Fruit fly (Drosophila melanogaster) S2 (cell line): ENCODE measurements around the gene HP1b.
"Not testable (repeated sequence)": the region's sequence is repeated elsewhere in the genome, so short reads cannot be mapped to it uniquely, and the experiment has no call there.

Source experiments
- CG8478 ChIP-seq: fragments of >200 bp; optimal IDR thresholded peaks from 2 replicates; lab custom pipeline; 2018
- CTCF ChIP-seq, 2 experiments: fragments of >200 bp; optimal IDR thresholded peaks; 2 replicates each; lab custom pipeline; 2018

The HP1b gene

dm6 chrX:9061299-9061698, 19.6 kb upstream of the HP1b start:
- TF ChIP-seq CG8478 (lab: Kevin White, UChicago) (no peak), CTCF (optimal IDR thresholded peaks at IDR 0.05; lab: Kevin White, UChicago) (no peak)

- TF ChIP-seq CG8478 (lab: Kevin White, UChicago) = no peak
- no peak for TF ChIP-seq CTCF (optimal IDR thresholded peaks at IDR 0.05; lab: Kevin White, UChicago)
These were observed 18.2 kb upstream of the HP1b start for dm6 chrX:9062665-9063064.

- TF ChIP-seq CTCF (optimal IDR thresholded peaks at IDR 0.05; lab: Kevin White, UChicago) = no peak
- TF ChIP-seq CG8478 (lab: Kevin White, UChicago) = no peak
These were observed 17.4 kb upstream of the HP1b start for dm6 chrX:9063425-9063824.

- TF ChIP-seq CG8478 (lab: Kevin White, UChicago) (no peak), CTCF (optimal IDR thresholded peaks at IDR 0.05; lab: Kevin White, UChicago) (no peak)
These were observed 16.8 kb upstream of the HP1b start for dm6 chrX:9064029-9064428.

- TF ChIP-seq CTCF (optimal IDR thresholded peaks at IDR 0.05; lab: Kevin White, UChicago) = no peak
- no peak for TF ChIP-seq CG8478 (lab: Kevin White, UChicago)
These were observed 13.9 kb upstream of the HP1b start for dm6 chrX:9066802-9067489.

dm6 chrX:9067754-9068477, 12.9 kb upstream of the HP1b start, which contains the start of gene CG15365:
Gene CG15365, minus strand, starts transcription at chrX:9067983.
- no peak for TF ChIP-seq CTCF (optimal IDR thresholded peaks at IDR 0.05; lab: Kevin White, UChicago)
- TF ChIP-seq CG8478 (lab: Kevin White, UChicago) = no peak

dm6 chrX:9068822-9069221, 12.0 kb upstream of the HP1b start:
- TF ChIP-seq CG8478 (lab: Kevin White, UChicago) (no peak), CTCF (optimal IDR thresholded peaks at IDR 0.05; lab: Kevin White, UChicago) (no peak)

dm6 chrX:9071308-9071707, 9.6 kb upstream of the HP1b start, which contains the start of gene CG10970:
Gene CG10970, minus strand, starts transcription at chrX:9071408.
- TF ChIP-seq CTCF (optimal IDR thresholded peaks at IDR 0.05; lab: Kevin White, UChicago) (no peak), CG8478 (lab: Kevin White, UChicago) (no peak)

- no peak for TF ChIP-seq CG8478 (lab: Kevin White, UChicago)
- TF ChIP-seq CTCF (optimal IDR thresholded peaks at IDR 0.05; lab: Kevin White, UChicago) = no peak
These were observed 6.8 kb upstream of the HP1b start for dm6 chrX:9074040-9074439.

- TF ChIP-seq CTCF (optimal IDR thresholded peaks at IDR 0.05; lab: Kevin White, UChicago) (no peak), CG8478 (lab: Kevin White, UChicago) (no peak)
These were observed 5.1 kb upstream of the HP1b start for dm6 chrX:9075641-9076324.

- no peak for TF ChIP-seq CG8478 (lab: Kevin White, UChicago)
- TF ChIP-seq CTCF (optimal IDR thresholded peaks at IDR 0.05; lab: Kevin White, UChicago) = no peak
These were observed 3.3 kb upstream of the HP1b start for dm6 chrX:9077558-9077957.

- no peak for TF ChIP-seq CG8478 (lab: Kevin White, UChicago)
These were observed 2.6 kb upstream of the HP1b start, which contains the start of gene CG44325 for dm6 chrX:9078263-9078662. Gene CG44325, minus strand, starts transcription at chrX:9078499.

- TF ChIP-seq CG8478 (lab: Kevin White, UChicago) (no peak), CTCF (optimal IDR thresholded peaks at IDR 0.05; lab: Kevin White, UChicago) (no peak)
These were observed 1.7 kb downstream of the HP1b start, which contains the start of gene APC4 for dm6 chrX:9082600-9082999. Gene APC4, plus strand, starts transcription at chrX:9082931.

dm6 chrX:9085726-9086125, 4.9 kb downstream of the HP1b start, which contains the start of gene CG32708:
Gene CG32708, plus strand, starts transcription at chrX:9085932.
- no peak for TF ChIP-seq CG8478 (lab: Kevin White, UChicago)
- no peak for TF ChIP-seq CTCF (optimal IDR thresholded peaks at IDR 0.05; lab: Kevin White, UChicago)

dm6 chrX:9086702-9087179, 5.9 kb downstream of the HP1b start, which contains the start of gene CG32706:
Gene CG32706, plus strand, starts transcription at chrX:9087129.
- not testable (repeated sequence) for TF ChIP-seq CG8478 (lab: Kevin White, UChicago); CTCF (optimal IDR thresholded peaks at IDR 0.05; lab: Kevin White, UChicago)
